Worm (Caenorhabditis elegans) whole organism, L2 larva: ENCODE results near the gene F18H3.4.

Experiments
- F13H6.1 ChIP-seq: sonication (generic microtip); optimal IDR thresholded peaks from 2 replicates; lab custom pipeline; 2016; ENCODE audit warnings: missing genetic modification characterization, missing compliant biosample characterization
- R02D3.7 ChIP-seq: fragments of 150-350 bp; optimal IDR thresholded peaks from 2 replicates; lab custom pipeline; 2014; ENCODE audit warnings: missing biosample characterization, missing genetic modification characterization
- Y55F3AM.14 ChIP-seq: fragments of 200-800 bp; sonication (Bioruptor generic); optimal IDR thresholded peaks from 2 replicates; lab custom pipeline; 2018; ENCODE audit warnings: mild to moderate bottlenecking, missing genetic modification characterization, missing compliant biosample characterization
- ZK546.5 ChIP-seq: sonication (generic microtip); optimal IDR thresholded peaks from 2 replicates; lab custom pipeline; 2017; ENCODE audit warnings: missing biosample characterization, missing genetic modification characterization
- alr-1 ChIP-seq: fragments of 150-350 bp; optimal IDR thresholded peaks from 2 replicates; lab custom pipeline; 2014; ENCODE audit warnings: missing biosample characterization, missing genetic modification characterization
- aly-2 ChIP-seq: fragments of 150-350 bp; optimal IDR thresholded peaks from 2 replicates; lab custom pipeline; 2014; ENCODE audit warnings: missing biosample characterization, missing genetic modification characterization
- blmp-1 ChIP-seq: sonication (generic microtip); optimal IDR thresholded peaks from 2 replicates; lab custom pipeline; 2017; ENCODE audit warnings: missing genetic modification characterization, mild to moderate bottlenecking, missing compliant biosample characterization, antibody characterized with exemption, moderate library complexity; ENCODE audit not compliant: insufficient read depth
- ceh-16 ChIP-seq: fragments of 150-350 bp; optimal IDR thresholded peaks from 2 replicates; lab custom pipeline; 2014; ENCODE audit warnings: missing biosample characterization, missing genetic modification characterization
- ceh-82 ChIP-seq: fragments of 150-350 bp; optimal IDR thresholded peaks from 2 replicates; lab custom pipeline; 2014; ENCODE audit warnings: missing biosample characterization, missing genetic modification characterization
- crh-2 ChIP-seq: sonication (generic microtip); optimal IDR thresholded peaks from 2 replicates; lab custom pipeline; 2017; ENCODE audit warnings: missing biosample characterization, missing genetic modification characterization
- egl-27 ChIP-seq: sonication (generic microtip); optimal IDR thresholded peaks from 3 replicates; lab custom pipeline; 2017; ENCODE audit warnings: missing biosample characterization, missing genetic modification reagents, missing genetic modification characterization
- elt-1 ChIP-seq: fragments of 150-350 bp; optimal IDR thresholded peaks from 2 replicates; lab custom pipeline; 2014; ENCODE audit warnings: missing biosample characterization, missing genetic modification characterization
- elt-3 ChIP-seq: sonication (generic microtip); optimal IDR thresholded peaks from 2 replicates; lab custom pipeline; 2017; ENCODE audit warnings: missing biosample characterization, missing genetic modification characterization
- fos-1 ChIP-seq: fragments of 150-350 bp; optimal IDR thresholded peaks from 2 replicates; lab custom pipeline; 2014; ENCODE audit warnings: missing biosample characterization, missing genetic modification characterization
- gmeb-1 ChIP-seq: fragments of 150-350 bp; optimal IDR thresholded peaks from 2 replicates; lab custom pipeline; 2014; ENCODE audit warnings: missing biosample characterization, missing genetic modification characterization
- lin-11 ChIP-seq: fragments of 150-350 bp; sonication (generic microtip); optimal IDR thresholded peaks from 2 replicates; lab custom pipeline; 2014; ENCODE audit warnings: missing biosample characterization, missing genetic modification characterization, inconsistent platforms, mixed read lengths
- lin-13 ChIP-seq: fragments of 150-350 bp; optimal IDR thresholded peaks from 2 replicates; lab custom pipeline; 2014; ENCODE audit warnings: missing biosample characterization, missing genetic modification reagents, missing genetic modification characterization
- lin-39 ChIP-seq: fragments of 150-350 bp; optimal IDR thresholded peaks from 2 replicates; lab custom pipeline; 2014; ENCODE audit warnings: missing biosample characterization, missing genetic modification reagents, missing genetic modification characterization
- lsy-2 ChIP-seq, 2 experiments: fragments of 150-350 bp in 1 of 2; sonication (generic microtip) in 1 of 2; optimal IDR thresholded peaks; 2 replicates each; lab custom pipeline; 2014 to 2017; ENCODE audit warnings: missing biosample characterization in 2 of 2, missing genetic modification characterization in 2 of 2
- mab-5 ChIP-seq: fragments of 150-350 bp; optimal IDR thresholded peaks from 2 replicates; lab custom pipeline; 2014; ENCODE audit warnings: missing biosample characterization, missing genetic modification characterization
- mbf-1 ChIP-seq: sonication (generic microtip); optimal IDR thresholded peaks from 2 replicates; lab custom pipeline; 2017; ENCODE audit warnings: missing biosample characterization, missing genetic modification characterization
- mdl-1 ChIP-seq, 2 experiments: fragments of 150-350 bp in 1 of 2; sonication (generic microtip) in 1 of 2; optimal IDR thresholded peaks; 2 replicates each; lab custom pipeline; 2017; ENCODE audit warnings: missing biosample characterization in 2 of 2, missing genetic modification characterization in 2 of 2
- nhr-10 ChIP-seq: sonication (generic microtip); optimal IDR thresholded peaks from 2 replicates; lab custom pipeline; 2017; ENCODE audit warnings: missing biosample characterization, missing genetic modification characterization
- nhr-11 ChIP-seq: fragments of 150-350 bp; optimal IDR thresholded peaks from 2 replicates; lab custom pipeline; 2014; ENCODE audit warnings: missing biosample characterization, missing genetic modification characterization
- nhr-12 ChIP-seq: fragments of 150-350 bp; optimal IDR thresholded peaks from 2 replicates; lab custom pipeline; 2014; ENCODE audit warnings: missing biosample characterization, missing genetic modification characterization
- nhr-129 ChIP-seq: fragments of 150-350 bp; optimal IDR thresholded peaks from 2 replicates; lab custom pipeline; 2014; ENCODE audit warnings: missing biosample characterization, missing genetic modification characterization
- nhr-21 ChIP-seq: fragments of 150-350 bp; optimal IDR thresholded peaks from 2 replicates; lab custom pipeline; 2014; ENCODE audit warnings: missing biosample characterization, missing genetic modification characterization
- nhr-237 ChIP-seq: fragments of 150-350 bp; optimal IDR thresholded peaks from 2 replicates; lab custom pipeline; 2014; ENCODE audit warnings: missing biosample characterization, missing genetic modification characterization
- nhr-25 ChIP-seq: fragments of 150-350 bp; sonication (generic microtip); optimal IDR thresholded peaks from 3 replicates; lab custom pipeline; 2014; ENCODE audit warnings: missing biosample characterization, missing genetic modification characterization
- nhr-6 ChIP-seq: fragments of 150-350 bp; optimal IDR thresholded peaks from 2 replicates; lab custom pipeline; 2014; ENCODE audit warnings: missing biosample characterization, missing genetic modification characterization
- nhr-77 ChIP-seq: fragments of 150-350 bp; optimal IDR thresholded peaks from 2 replicates; lab custom pipeline; 2014; ENCODE audit warnings: missing biosample characterization, missing genetic modification characterization
- peb-1 ChIP-seq: fragments of 150-350 bp; optimal IDR thresholded peaks from 2 replicates; lab custom pipeline; 2014; ENCODE audit warnings: missing biosample characterization, missing genetic modification characterization
- sem-4 ChIP-seq: fragments of 150-350 bp; optimal IDR thresholded peaks from 2 replicates; lab custom pipeline; 2014; ENCODE audit warnings: missing biosample characterization, missing genetic modification reagents, missing genetic modification characterization
- skn-1 ChIP-seq: sonication (generic microtip); optimal IDR thresholded peaks from 2 replicates; lab custom pipeline; 2017; ENCODE audit warnings: missing biosample characterization, missing genetic modification characterization
- sma-3 ChIP-seq: sonication (generic microtip); optimal IDR thresholded peaks from 2 replicates; lab custom pipeline; 2016; ENCODE audit warnings: missing genetic modification reagents, missing genetic modification characterization, missing compliant biosample characterization
- sma-9 ChIP-seq, 2 experiments: fragments of 150-350 bp in 1 of 2; sonication (generic microtip) in 1 of 2; optimal IDR thresholded peaks; 2 replicates each; lab custom pipeline; 2014 to 2016; ENCODE audit warnings: missing genetic modification characterization in 2 of 2, mild to moderate bottlenecking in 1 of 2, missing biosample characterization in 1 of 2, missing compliant biosample characterization in 1 of 2, missing genetic modification reagents in 1 of 2, moderate library complexity in 1 of 2
- snpc-4 ChIP-seq: fragments of 150-350 bp; optimal IDR thresholded peaks from 2 replicates; lab custom pipeline; 2014; ENCODE audit warnings: missing biosample characterization, missing genetic modification characterization
- unc-39 ChIP-seq: fragments of 150-350 bp; optimal IDR thresholded peaks from 2 replicates; lab custom pipeline; 2014; ENCODE audit warnings: missing biosample characterization, missing genetic modification characterization
- unc-62 ChIP-seq: fragments of 150-350 bp; optimal IDR thresholded peaks from 2 replicates; lab custom pipeline; 2014; ENCODE audit warnings: missing biosample characterization, missing genetic modification reagents, missing genetic modification characterization
- zag-1 ChIP-seq: fragments of 150-350 bp; optimal IDR thresholded peaks from 2 replicates; lab custom pipeline; 2014; ENCODE audit warnings: missing biosample characterization, missing genetic modification characterization
- ztf-1 ChIP-seq: fragments of 200-800 bp; sonication (Bioruptor generic); conservative IDR thresholded peaks from 2 replicates; pipeline ENCODE4 v1.3.6; 2022; ENCODE audit warnings: missing genetic modification characterization, missing compliant biosample characterization
- ztf-11 ChIP-seq: sonication (generic microtip); optimal IDR thresholded peaks from 2 replicates; lab custom pipeline; 2017; ENCODE audit warnings: missing biosample characterization, missing genetic modification characterization
- ztf-4 ChIP-seq: fragments of 150-350 bp; optimal IDR thresholded peaks from 2 replicates; lab custom pipeline; 2014; ENCODE audit warnings: missing biosample characterization, missing genetic modification characterization

The F18H3.4 gene

ce11 chrX:13525094-13525493 lies 3.8 kb upstream of the F18H3.4 start:
- no peak for TF ChIP-seq nhr-10
- no peak for TF ChIP-seq sma-3 (GFP tag; lab: Kevin White, UChicago)
- no peak for TF ChIP-seq unc-62
- TF ChIP-seq nhr-6 (tag; lab: Kevin White, UChicago), result no peak
- TF ChIP-seq nhr-77 (tag; lab: Kevin White, UChicago), result no peak
- TF ChIP-seq crh-2 (tag; lab: Kevin White, UChicago), result no peak

ce11 chrX:13526219-13527218 lies 2.4 kb upstream of the F18H3.4 start:
- no peak for TF ChIP-seq unc-39 (tag; lab: Kevin White, UChicago)
- no peak for TF ChIP-seq ztf-4 (tag; lab: Kevin White, UChicago)
- TF ChIP-seq ZK546.5 (tag; lab: Kevin White, UChicago), result no peak
- no peak for TF ChIP-seq zag-1 (tag; lab: Kevin White, UChicago)
- TF ChIP-seq lin-13, result no peak
- TF ChIP-seq sem-4, result no peak
- peak in 1 of 2 experiments; percentile 8 for TF ChIP-seq lsy-2 (tag; optimal IDR thresholded peaks at IDR 0.05; lab: Kevin White, UChicago)
- TF ChIP-seq R02D3.7 (tag; lab: Kevin White, UChicago), result no peak
- TF ChIP-seq mdl-1 (tag; optimal IDR thresholded peaks at IDR 0.05; lab: Kevin White, UChicago), result no peak
- no peak for TF ChIP-seq alr-1
- no peak for TF ChIP-seq mbf-1
- TF ChIP-seq egl-27, result no peak
- TF ChIP-seq sma-9 (GFP tag; optimal IDR thresholded peaks at IDR 0.05; lab: Kevin White, UChicago), result peak; percentile 32
- no peak for TF ChIP-seq sma-9 (tag; optimal IDR thresholded peaks at IDR 0.05; lab: Kevin White, UChicago)
- no peak for TF ChIP-seq mab-5
- no peak for TF ChIP-seq lin-39
- TF ChIP-seq, all 48 proteins: peak for 2

- peak; percentile 4 to 70 for TF ChIP-seq lsy-2 (tag; optimal IDR thresholded peaks at IDR 0.05; lab: Kevin White, UChicago)
- no peak for TF ChIP-seq nhr-77 (tag; lab: Kevin White, UChicago)
- no peak for TF ChIP-seq nhr-11 (tag; lab: Kevin White, UChicago)
- TF ChIP-seq lin-11 (tag; lab: Kevin White, UChicago), result peak; percentile 43
- peak; percentile 61 for TF ChIP-seq snpc-4 (tag; lab: Kevin White, UChicago)
- no peak for TF ChIP-seq ztf-4 (tag; lab: Kevin White, UChicago)
- TF ChIP-seq ZK546.5 (tag; lab: Kevin White, UChicago), result no peak
- peak; percentile 74 for TF ChIP-seq mab-5
- TF ChIP-seq Y55F3AM.14, result peak; percentile 73
- TF ChIP-seq nhr-129 (tag; lab: Kevin White, UChicago), result peak; percentile 79
- no peak for TF ChIP-seq mbf-1
- TF ChIP-seq nhr-237 (tag; lab: Kevin White, UChicago), result no peak
- TF ChIP-seq nhr-25 (tag; lab: Kevin White, UChicago), result peak; percentile 55
- no peak for TF ChIP-seq peb-1 (tag; lab: Kevin White, UChicago)
- peak; percentile 81 for TF ChIP-seq nhr-21 (tag; lab: Kevin White, UChicago)
- no peak for TF ChIP-seq nhr-12 (tag; lab: Kevin White, UChicago)
- peak; percentile 53 for TF ChIP-seq gmeb-1 (tag; lab: Kevin White, UChicago)
- TF ChIP-seq fos-1 (tag; lab: Kevin White, UChicago), result peak; percentile 89
- TF ChIP-seq skn-1, result no peak
- TF ChIP-seq mdl-1 (tag; optimal IDR thresholded peaks at IDR 0.05; lab: Kevin White, UChicago), result peak; percentile 59 to 70
- TF ChIP-seq nhr-10, result no peak
- peak; percentile 25 for TF ChIP-seq lin-13
- peak; percentile 81 for TF ChIP-seq zag-1 (tag; lab: Kevin White, UChicago)
- no peak for TF ChIP-seq unc-39 (tag; lab: Kevin White, UChicago)
- no peak for TF ChIP-seq ztf-11
- TF ChIP-seq ceh-16, result peak; percentile 45
- no peak for TF ChIP-seq aly-2 (tag; lab: Kevin White, UChicago)
- TF ChIP-seq lin-39, result no peak
- TF ChIP-seq F13H6.1 (tag; lab: Kevin White, UChicago), result peak; percentile 92
- TF ChIP-seq R02D3.7 (tag; lab: Kevin White, UChicago), result no peak
- no peak for TF ChIP-seq ztf-1 (GFP tag; lab: Robert Waterston, UW)
- no peak for TF ChIP-seq elt-3 (tag; lab: Kevin White, UChicago)
- peak; percentile 36 for TF ChIP-seq ceh-82
- TF ChIP-seq sem-4, result peak; percentile 45
- peak; percentile 87 for TF ChIP-seq sma-9 (GFP tag; optimal IDR thresholded peaks at IDR 0.05; lab: Kevin White, UChicago)
- no peak for TF ChIP-seq sma-9 (tag; optimal IDR thresholded peaks at IDR 0.05; lab: Kevin White, UChicago)
- TF ChIP-seq nhr-6 (tag; lab: Kevin White, UChicago), result peak; percentile 43
- TF ChIP-seq crh-2 (tag; lab: Kevin White, UChicago), result peak; percentile 83
- TF ChIP-seq egl-27, result peak; percentile 77
- TF ChIP-seq sma-3 (GFP tag; lab: Kevin White, UChicago), result peak; percentile 82
- peak; percentile 54 for TF ChIP-seq blmp-1 (tag; lab: Kevin White, UChicago)
- TF ChIP-seq elt-1 (tag; lab: Kevin White, UChicago), result peak; percentile 12
These were observed 1.4 kb upstream of the F18H3.4 start, which contains the start of gene pab-2 for ce11 chrX:13527347-13528092. pab-2 (minus strand) TSS chrX:13527415.
